Worm (Caenorhabditis elegans): ENCODE results near the gene C27D8.2.

DNA sequence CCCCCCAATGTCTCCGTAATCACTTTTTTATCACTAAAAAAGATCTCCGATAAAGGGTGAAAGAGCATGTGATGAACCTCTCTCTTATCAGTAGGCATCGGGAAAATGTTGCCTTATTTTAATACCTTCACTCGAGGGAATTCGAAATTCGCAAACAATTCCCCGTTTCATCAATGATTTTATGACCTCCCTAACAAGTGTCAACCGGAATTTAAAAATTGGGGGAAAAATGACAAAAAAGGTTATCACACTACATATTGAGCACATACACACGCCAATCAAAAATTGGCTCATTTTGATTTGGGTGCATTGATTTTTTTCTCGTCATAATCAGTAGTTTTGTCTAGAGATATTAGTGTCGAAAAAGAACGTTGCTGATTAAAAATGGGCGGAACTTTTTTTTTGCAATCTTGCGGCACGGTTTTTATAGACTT lies 21.3 kb upstream of the C27D8.2 start:
- TF ChIP-seq W03F9.2 (tag; optimal IDR thresholded peaks at IDR 0.05) (no peak), dao-5 (tag; optimal IDR thresholded peaks at IDR 0.05) (no peak), him-1 (tag; optimal IDR thresholded peaks at IDR 0.05) (no peak)
